Worm (Caenorhabditis elegans): ENCODE measurements around the gene H03E18.1.
"Not testable (repeated sequence)": the region's sequence is repeated elsewhere in the genome, so short reads cannot be mapped to it uniquely, and the experiment has no call there.

DNA sequence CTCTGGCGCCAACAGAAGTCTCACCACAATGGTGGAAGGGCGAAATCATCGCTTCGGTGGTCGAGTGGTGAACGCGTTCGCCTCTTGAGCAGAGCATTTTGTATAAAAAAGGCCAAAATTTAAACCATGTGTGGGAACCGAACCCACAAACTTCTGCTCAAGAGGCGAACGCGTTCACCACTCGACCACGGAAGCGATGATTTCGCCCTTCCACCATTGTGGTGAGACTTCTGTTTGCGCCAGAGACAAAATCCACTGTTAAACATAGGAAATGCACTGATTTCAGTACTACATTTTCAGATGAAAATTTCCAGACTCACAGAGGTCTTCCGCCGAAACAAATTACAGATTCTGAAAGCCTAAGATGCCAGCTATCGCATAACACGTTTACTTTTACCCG is 48.8 kb upstream of the H03E18.1 start:
- TF ChIP-seq nfya-1 (tag; optimal IDR thresholded peaks at IDR 0.05; ENCODE audit: borderline replicate concordance, insufficient read depth); ama-1 (optimal IDR thresholded peaks at IDR 0.05); ama-1 (GFP tag; optimal IDR thresholded peaks at IDR 0.05); pha-4 (tag; optimal IDR thresholded peaks at IDR 0.05); ztf-3 (GFP tag; optimal IDR thresholded peaks at IDR 0.05); tlf-1 (GFP tag; optimal IDR thresholded peaks at IDR 0.05); dpff-1 (tag; optimal IDR thresholded peaks at IDR 0.05); snpc-4 (GFP tag; optimal IDR thresholded peaks at IDR 0.05); snpc-4 (tag; optimal IDR thresholded peaks at IDR 0.05); ceh-58 (GFP tag; IDR thresholded peaks at IDR 0.05); unc-62 (GFP tag; optimal IDR thresholded peaks at IDR 0.05); him-1 (tag; optimal IDR thresholded peaks at IDR 0.05): not testable (repeated sequence)

All from whole organism, young adult.